Worm (Caenorhabditis elegans) whole organism, young adult: Measurements from ENCODE around the gene T25B9.3.

Source experiments
- B0019.2 ChIP-seq: fragments of 200-800 bp; sonication (Bioruptor generic); conservative IDR thresholded peaks from 2 replicates; pipeline ENCODE4 v1.3.6; 2022; ENCODE audit warnings: missing genetic modification reagents, missing genetic modification characterization, missing compliant biosample characterization
- B0261.1 ChIP-seq: sonication (generic microtip); optimal IDR thresholded peaks from 2 replicates; lab custom pipeline; 2016; ENCODE audit warnings: mild to moderate bottlenecking, missing genetic modification characterization, moderate library complexity, missing compliant biosample characterization
- D2030.7 ChIP-seq: fragments of 200-800 bp; sonication (Bioruptor generic); IDR thresholded peaks from 2 replicates; pipeline ENCODE4 v1.3.6; 2022; ENCODE audit warnings: missing genetic modification reagents, missing genetic modification characterization, missing compliant biosample characterization
- F23B12.7 ChIP-seq: sonication (generic microtip); optimal IDR thresholded peaks from 2 replicates; lab custom pipeline; 2017; ENCODE audit warnings: missing genetic modification characterization, mild to moderate bottlenecking, missing compliant biosample characterization, antibody characterized with exemption, moderate library complexity; ENCODE audit not compliant: insufficient read depth
- F33H1.4 ChIP-seq: fragments of 200-800 bp; sonication (Bioruptor generic); IDR thresholded peaks from 2 replicates; pipeline ENCODE4 v1.3.6; 2022; ENCODE audit warnings: missing genetic modification reagents, missing genetic modification characterization, missing compliant biosample characterization
- K12H6.12 ChIP-seq: fragments of 200-800 bp; sonication (Bioruptor generic); optimal IDR thresholded peaks from 2 replicates; lab custom pipeline; 2018; ENCODE audit warnings: mild to moderate bottlenecking, missing genetic modification characterization, missing compliant biosample characterization
- Y56A3A.18 ChIP-seq: fragments of 200-800 bp; sonication (Bioruptor generic); IDR thresholded peaks from 2 replicates; pipeline ENCODE4 v1.3.6; 2022; ENCODE audit warnings: missing genetic modification reagents, missing genetic modification characterization, missing compliant biosample characterization
- Y95B8A.8 ChIP-seq: fragments of 200-800 bp; sonication (Bioruptor generic); IDR thresholded peaks from 2 replicates; pipeline ENCODE4 v1.3.6; 2022; ENCODE audit warnings: missing genetic modification reagents, missing genetic modification characterization, missing compliant biosample characterization
- ZK185.1 ChIP-seq: sonication (generic microtip); optimal IDR thresholded peaks from 2 replicates; lab custom pipeline; 2016; ENCODE audit warnings: mild to moderate bottlenecking, missing genetic modification characterization, missing compliant biosample characterization; ENCODE audit not compliant: poor library complexity, severe bottlenecking
- athp-1 ChIP-seq: sonication (generic microtip); optimal IDR thresholded peaks from 2 replicates; lab custom pipeline; 2017; ENCODE audit warnings: mild to moderate bottlenecking, missing genetic modification characterization, missing compliant biosample characterization
- egl-18 ChIP-seq: fragments of 200-800 bp; sonication (Bioruptor generic); IDR thresholded peaks from 2 replicates; pipeline ENCODE4 v1.3.6; 2022; ENCODE audit warnings: missing genetic modification reagents, missing genetic modification characterization, missing compliant biosample characterization
- egl-44 ChIP-seq: fragments of 200-800 bp; sonication (Bioruptor generic); IDR thresholded peaks from 2 replicates; pipeline ENCODE4 v1.3.6; 2022; ENCODE audit warnings: missing genetic modification reagents, missing genetic modification characterization, missing compliant biosample characterization
- gei-17 ChIP-seq: fragments of 200-800 bp; sonication (Bioruptor generic); optimal IDR thresholded peaks from 2 replicates; lab custom pipeline; 2018; ENCODE audit warnings: mild to moderate bottlenecking, missing genetic modification characterization, missing compliant biosample characterization
- him-1 ChIP-seq: sonication (generic microtip); optimal IDR thresholded peaks from 2 replicates; lab custom pipeline; 2016; ENCODE audit warnings: missing genotype, missing genetic modification reagents, missing genetic modification characterization, missing compliant biosample characterization
- hlh-12 ChIP-seq: sonication (generic microtip); optimal IDR thresholded peaks from 2 replicates; lab custom pipeline; 2016; ENCODE audit warnings: missing genetic modification characterization, missing compliant biosample characterization
- hmg-20 ChIP-seq: fragments of 200-800 bp; sonication (Bioruptor generic); IDR thresholded peaks from 2 replicates; pipeline ENCODE4 v1.3.6; 2022; ENCODE audit warnings: missing genetic modification reagents, missing genetic modification characterization, missing compliant biosample characterization
- lin-40 ChIP-seq: sonication (generic microtip); optimal IDR thresholded peaks from 2 replicates; lab custom pipeline; 2016; ENCODE audit warnings: missing genetic modification characterization, mild to moderate bottlenecking, missing compliant biosample characterization, missing genotype, missing genetic modification reagents
- lin-54 ChIP-seq: fragments of 200-800 bp; sonication (Bioruptor generic); optimal IDR thresholded peaks from 2 replicates; lab custom pipeline; 2018; ENCODE audit warnings: mild to moderate bottlenecking, missing genetic modification characterization, missing compliant biosample characterization
- lsl-1 ChIP-seq: fragments of 200-800 bp; sonication (Bioruptor generic); optimal IDR thresholded peaks from 2 replicates; lab custom pipeline; 2018; ENCODE audit warnings: mild to moderate bottlenecking, missing genetic modification characterization, moderate library complexity, missing compliant biosample characterization
- madf-10 ChIP-seq: sonication (generic microtip); optimal IDR thresholded peaks from 2 replicates; lab custom pipeline; 2016; ENCODE audit warnings: mild to moderate bottlenecking, missing genetic modification characterization, missing compliant biosample characterization
- madf-3 ChIP-seq: fragments of 200-800 bp; sonication (Bioruptor generic); IDR thresholded peaks from 2 replicates; pipeline ENCODE4 v1.3.6; 2022; ENCODE audit warnings: missing genetic modification reagents, missing genetic modification characterization, missing compliant biosample characterization
- mes-4 ChIP-seq: sonication (generic microtip); optimal IDR thresholded peaks from 2 replicates; lab custom pipeline; 2016; ENCODE audit warnings: missing genotype, missing genetic modification characterization, missing compliant biosample characterization
- nfyb-1 ChIP-seq: fragments of 200-800 bp; sonication (Bioruptor generic); IDR thresholded peaks from 2 replicates; pipeline ENCODE4 v1.3.6; 2022; ENCODE audit warnings: missing genetic modification reagents, missing genetic modification characterization, missing compliant biosample characterization
- nhr-120 ChIP-seq: fragments of 200-800 bp; sonication (Bioruptor generic); IDR thresholded peaks from 2 replicates; pipeline ENCODE4 v1.3.6; 2022; ENCODE audit warnings: missing genetic modification characterization, missing compliant biosample characterization
- nhr-179 ChIP-seq: sonication (generic microtip); optimal IDR thresholded peaks from 2 replicates; lab custom pipeline; 2016; ENCODE audit warnings: mild to moderate bottlenecking, missing genetic modification characterization, missing compliant biosample characterization
- nhr-90 ChIP-seq: sonication (generic microtip); optimal IDR thresholded peaks from 2 replicates; lab custom pipeline; 2016; ENCODE audit warnings: missing genotype, mild to moderate bottlenecking, missing genetic modification characterization, missing compliant biosample characterization
- pbrm-1 ChIP-seq: fragments of 200-800 bp; sonication (Bioruptor generic); IDR thresholded peaks from 2 replicates; pipeline ENCODE4 v1.3.6; 2022; ENCODE audit warnings: missing genetic modification reagents, missing genetic modification characterization, missing compliant biosample characterization
- sea-2 ChIP-seq: fragments of 200-800 bp; sonication (Bioruptor generic); IDR thresholded peaks from 2 replicates; pipeline ENCODE4 v1.3.6; 2022; ENCODE audit warnings: missing genetic modification characterization, missing compliant biosample characterization
- snpc-1.1 ChIP-seq: sonication (generic microtip); optimal IDR thresholded peaks from 2 replicates; lab custom pipeline; 2017; ENCODE audit warnings: missing genetic modification characterization, mild to moderate bottlenecking, missing compliant biosample characterization, antibody characterized with exemption, moderate library complexity, missing genotype, missing genetic modification reagents; ENCODE audit not compliant: insufficient read depth
- snpc-1.3 ChIP-seq: sonication (generic microtip); optimal IDR thresholded peaks from 2 replicates; lab custom pipeline; 2017; ENCODE audit warnings: missing genetic modification characterization, mild to moderate bottlenecking, missing compliant biosample characterization, antibody characterized with exemption, moderate library complexity, missing genotype, missing genetic modification reagents; ENCODE audit not compliant: insufficient read depth
- sptf-2 ChIP-seq: fragments of 200-800 bp; sonication (Bioruptor generic); optimal IDR thresholded peaks from 2 replicates; lab custom pipeline; 2018; ENCODE audit warnings: mild to moderate bottlenecking, missing genetic modification characterization, missing compliant biosample characterization
- zfh-2 ChIP-seq: fragments of 200-800 bp; sonication (Bioruptor generic); conservative IDR thresholded peaks from 2 replicates; pipeline ENCODE4 v1.3.6; 2022; ENCODE audit warnings: missing genetic modification reagents, missing genetic modification characterization, missing compliant biosample characterization
- zim-3 ChIP-seq: sonication (generic microtip); optimal IDR thresholded peaks from 2 replicates; lab custom pipeline; 2017; ENCODE audit warnings: mild to moderate bottlenecking, missing genetic modification characterization, moderate library complexity, missing compliant biosample characterization
- ztf-26 ChIP-seq: sonication (generic microtip); optimal IDR thresholded peaks from 2 replicates; lab custom pipeline; 2017; ENCODE audit warnings: missing genetic modification characterization, missing compliant biosample characterization

The T25B9.3 gene

DNA sequence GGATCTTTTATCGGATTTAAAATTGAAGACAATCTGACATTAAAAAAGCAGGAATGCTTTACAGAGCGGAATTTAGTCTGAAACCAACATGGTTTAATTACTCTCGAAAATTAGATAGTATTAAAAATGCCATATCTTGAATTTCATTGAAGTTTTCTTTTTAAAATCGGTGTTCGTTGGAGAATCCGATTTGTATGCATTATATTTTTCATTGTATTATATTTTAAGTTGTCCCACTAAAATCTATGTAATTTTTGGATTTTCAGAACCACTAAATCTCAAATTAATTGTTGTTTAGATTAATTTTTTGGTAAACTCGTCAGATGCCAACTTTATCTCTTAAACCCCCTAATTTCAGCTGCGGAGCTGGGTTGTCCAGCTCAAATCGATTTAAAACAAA lies 34.0 kb downstream of the T25B9.3 start:
- TF ChIP-seq lin-40 (tag; lab: Kevin White, UChicago) (no peak), ZK185.1 (tag; lab: Kevin White, UChicago) (peak; percentile 6), ztf-26 (tag; lab: Kevin White, UChicago) (peak; percentile 11), nfyb-1 (GFP tag; lab: Robert Waterston, UW) (peak; percentile 21; the same call in 1 of the 2 replicates)
- TF ChIP-seq, all 124 proteins: peak for 3

DNA sequence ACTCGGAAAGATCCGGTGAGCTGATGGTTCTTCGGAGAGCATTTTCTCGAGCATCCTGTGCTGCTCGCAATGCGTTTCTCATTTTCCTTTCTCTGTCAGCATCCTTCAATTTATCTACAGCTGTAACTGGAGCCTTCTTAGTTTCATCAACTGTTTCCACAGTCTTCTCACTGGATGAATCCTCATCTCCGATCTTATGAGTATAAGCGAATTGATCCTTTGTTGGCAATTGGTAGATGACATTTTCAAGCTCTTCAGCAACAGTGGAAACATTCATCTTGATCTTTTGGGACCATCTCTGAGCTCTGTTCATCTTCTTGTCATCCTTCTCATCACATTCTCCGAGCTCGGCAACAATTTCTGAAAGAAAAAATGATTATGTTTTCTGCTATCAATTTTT lies 34.8 kb downstream of the T25B9.3 start:
- TF ChIP-seq nfyb-1 (GFP tag; lab: Robert Waterston, UW) (0 out of 2 replicates have a peak, but pooled peaks have one; percentile 11), F23B12.7 (tag; lab: Kevin White, UChicago) (no peak)

DNA sequence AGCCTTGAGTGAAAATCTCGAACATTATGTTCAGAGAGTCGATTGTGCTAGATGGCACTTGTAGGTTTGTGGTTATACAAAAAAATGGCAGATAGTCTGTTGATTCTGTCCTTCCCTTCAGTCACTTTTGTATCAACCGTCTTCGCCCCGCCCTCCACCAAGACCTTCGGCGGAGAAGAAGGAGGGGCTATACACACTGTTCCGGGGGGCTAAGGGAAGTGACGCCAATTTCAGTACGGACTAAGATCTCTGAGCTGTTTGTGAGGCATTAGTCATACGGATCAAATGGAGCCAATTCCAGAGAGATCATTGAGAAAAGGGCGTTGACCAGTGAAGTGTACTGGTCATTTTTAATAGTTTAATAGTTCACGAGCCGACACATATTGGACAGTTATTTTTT lies 36.0 kb downstream of the T25B9.3 start, which contains the start of gene swt-3:
Gene swt-3, minus strand, starts transcription at position 101 of the 400 bp plus-strand sequence.
- TF ChIP-seq pbrm-1 (GFP tag; lab: Robert Waterston, UW) (no peak), zfh-2 (GFP tag; lab: Robert Waterston, UW) (no peak), sea-2 (GFP tag; lab: Robert Waterston, UW) (no peak), K12H6.12 (tag; lab: Kevin White, UChicago) (no peak), nhr-120 (GFP tag; lab: Robert Waterston, UW) (no peak), nhr-179 (tag; lab: Kevin White, UChicago) (no peak), snpc-1.1 (tag; lab: Kevin White, UChicago) (no peak), mes-4 (tag; lab: Kevin White, UChicago) (no peak), zim-3 (tag; lab: Kevin White, UChicago) (no peak), lsl-1 (GFP tag; lab: Kevin White, UChicago) (no peak), madf-10 (tag; lab: Kevin White, UChicago) (no peak), athp-1 (tag; lab: Kevin White, UChicago) (no peak), snpc-1.3 (tag; lab: Kevin White, UChicago) (no peak)

DNA sequence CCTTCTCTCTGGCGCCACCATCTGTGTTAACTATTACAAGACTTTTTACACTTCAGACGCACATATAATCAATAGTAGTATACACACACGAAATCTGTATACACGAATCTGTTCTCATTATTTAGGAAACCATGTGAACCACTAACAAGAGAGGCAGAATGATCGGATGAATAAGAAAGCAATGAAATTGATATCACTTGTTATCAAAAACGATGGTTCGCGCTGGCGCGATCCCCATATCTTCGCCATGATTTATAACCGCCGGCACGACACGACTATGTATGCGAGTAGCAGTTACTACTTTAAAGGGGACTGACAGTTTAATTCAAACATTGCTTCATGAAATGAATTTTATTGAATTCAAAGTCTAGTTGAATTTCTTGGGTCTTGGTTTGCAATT lies 36.8 kb downstream of the T25B9.3 start:
- TF ChIP-seq him-1 (tag; lab: Kevin White, UChicago) (no peak), sptf-2 (GFP tag; lab: Kevin White, UChicago) (no peak), egl-44 (GFP tag; lab: Robert Waterston, UW) (no peak), D2030.7 (GFP tag; lab: Robert Waterston, UW) (no peak), lin-54 (GFP tag; lab: Kevin White, UChicago) (no peak), gei-17 (GFP tag; lab: Kevin White, UChicago) (no peak), B0261.1 (tag; lab: Kevin White, UChicago) (no peak), lin-40 (tag; lab: Kevin White, UChicago) (no peak), Y95B8A.8 (GFP tag; lab: Robert Waterston, UW) (no peak), egl-18 (GFP tag; lab: Robert Waterston, UW) (no peak), F33H1.4 (no peak), hmg-20 (GFP tag; lab: Robert Waterston, UW) (no peak)

DNA sequence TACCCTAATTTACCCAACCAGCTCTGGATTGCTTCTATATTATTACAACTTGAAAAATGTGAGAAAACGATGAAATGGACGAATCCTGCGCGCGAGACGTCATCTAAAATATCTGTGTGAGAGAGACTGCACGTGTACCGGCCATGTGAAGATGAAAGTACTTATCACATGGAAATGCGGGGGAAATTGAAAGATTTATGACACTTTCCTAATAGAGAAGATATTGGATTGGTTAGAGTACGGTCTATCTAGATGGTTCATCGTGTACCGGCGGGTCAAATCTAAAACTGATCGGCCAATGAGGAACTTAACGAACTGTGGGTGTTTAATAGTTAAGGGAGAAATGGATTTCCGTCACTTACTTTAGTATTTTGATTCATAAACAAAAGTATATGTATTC lies 37.4 kb downstream of the T25B9.3 start:
- peak; percentile 57 for TF ChIP-seq ztf-26 (tag; lab: Kevin White, UChicago)
- TF ChIP-seq Y56A3A.18 (GFP tag; lab: Robert Waterston, UW), result no peak
- TF ChIP-seq nhr-90 (tag; lab: Kevin White, UChicago), result no peak
- peak; percentile 32 for TF ChIP-seq lin-40 (tag; lab: Kevin White, UChicago)
- no peak for TF ChIP-seq F33H1.4
- TF ChIP-seq madf-3 (GFP tag; lab: Robert Waterston, UW), result no peak
- no peak for TF ChIP-seq hlh-12 (tag; lab: Kevin White, UChicago)
- no peak for TF ChIP-seq B0019.2 (GFP tag; lab: Robert Waterston, UW)
